Worm (Caenorhabditis elegans): ENCODE results near the gene rnf-5.

Gene rnf-5

DNA sequence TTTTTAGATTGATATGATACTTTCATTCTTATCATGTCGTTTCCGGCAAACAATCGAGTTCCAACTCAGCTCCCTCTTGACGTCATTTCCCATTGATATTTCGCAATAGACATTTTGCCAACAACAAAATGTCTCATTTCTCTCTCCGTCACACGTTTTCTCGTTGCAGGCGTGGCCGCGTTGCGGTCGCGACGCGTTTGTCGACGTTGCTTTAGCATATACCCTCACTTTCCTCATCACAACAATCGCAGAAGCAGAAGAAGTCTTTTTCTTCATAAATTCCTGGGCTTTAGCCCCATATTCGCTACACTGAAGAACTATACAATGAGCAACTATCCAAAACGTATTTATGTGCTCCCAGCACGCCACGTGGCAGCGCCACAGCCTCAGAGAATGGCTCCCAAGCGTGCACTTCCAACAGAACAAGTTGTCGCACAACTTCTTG lies 27.0 kb upstream of the rnf-5 start, which contains the start of gene xbp-1 (continued):
- no peak for TF ChIP-seq nhr-111 (GFP tag; optimal IDR thresholded peaks at IDR 0.05)
- TF ChIP-seq dve-1 (tag; optimal IDR thresholded peaks at IDR 0.05; ENCODE audit: insufficient read depth): peak; percentile 99
- peak; percentile 71 for TF ChIP-seq vab-7 (GFP tag; IDR thresholded peaks at IDR 0.05)
- peak; percentile 76 for TF ChIP-seq fkh-10 (GFP tag; optimal IDR thresholded peaks at IDR 0.05)
- TF ChIP-seq zip-2 (tag; optimal IDR thresholded peaks at IDR 0.05): peak; percentile 78
- TF ChIP-seq lin-39 (tag; optimal IDR thresholded peaks at IDR 0.05): no peak
- TF ChIP-seq zfp-3 (GFP tag; conservative IDR thresholded peaks at IDR 0.05): peak; percentile 84
- TF ChIP-seq hif-1 (tag; optimal IDR thresholded peaks at IDR 0.05): peak; percentile 51 to 87
- TF ChIP-seq F10B5.3 (tag; optimal IDR thresholded peaks at IDR 0.05): no peak
- no peak for TF ChIP-seq nhr-76 (tag; optimal IDR thresholded peaks at IDR 0.05)
- TF ChIP-seq madf-5 (GFP tag; IDR thresholded peaks at IDR 0.05): no peak
- no peak for TF ChIP-seq tag-97 (GFP tag; IDR thresholded peaks at IDR 0.05)
- TF ChIP-seq zip-11 (GFP tag; IDR thresholded peaks at IDR 0.05): no peak
- TF ChIP-seq Y48G9A.11 (GFP tag; IDR thresholded peaks at IDR 0.05): no peak
- TF ChIP-seq nhr-25 (tag; optimal IDR thresholded peaks at IDR 0.05; ENCODE audit: borderline replicate concordance, insufficient read depth): peak; percentile 78
- peak; percentile 39 for TF ChIP-seq set-16 (GFP tag; IDR thresholded peaks at IDR 0.05)
- no peak for TF ChIP-seq unc-39 (tag; optimal IDR thresholded peaks at IDR 0.05)
- peak; percentile 79 for TF ChIP-seq nhr-41 (GFP tag; IDR thresholded peaks at IDR 0.05)
- no peak for TF ChIP-seq daf-8 (GFP tag; IDR thresholded peaks at IDR 0.05)
- TF ChIP-seq ceh-20 (GFP tag; IDR thresholded peaks at IDR 0.05): peak; percentile 77
- TF ChIP-seq nhr-237 (tag; optimal IDR thresholded peaks at IDR 0.05): no peak
- TF ChIP-seq T26A8.4 (GFP tag; IDR thresholded peaks at IDR 0.05): peak; percentile 58

DNA sequence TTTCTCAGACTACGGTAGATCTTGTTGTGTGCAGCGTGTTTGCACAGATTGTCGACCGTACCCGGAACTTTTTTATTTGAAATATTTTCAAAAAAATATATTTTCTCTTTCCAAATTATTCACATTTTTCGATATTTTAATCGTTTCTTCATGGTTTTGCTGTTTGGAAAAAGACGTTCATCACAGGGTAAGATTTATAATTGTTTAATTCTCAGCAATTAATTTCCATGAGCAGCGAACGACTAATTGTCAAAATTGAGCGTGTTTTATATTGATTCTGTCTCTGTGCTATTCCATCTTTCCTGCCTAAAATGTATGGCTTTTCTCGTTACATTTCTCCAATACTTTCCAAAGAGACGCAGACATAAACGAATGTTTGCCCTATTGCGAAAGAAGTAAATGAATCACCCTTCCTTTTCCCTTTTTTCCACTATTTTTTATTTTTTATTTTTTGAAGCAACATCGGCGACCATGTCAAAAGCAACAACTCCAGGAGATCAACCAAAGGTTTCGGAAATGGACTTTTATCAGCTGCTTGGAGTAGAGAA lies 24.5 kb upstream of the rnf-5 start, which contains the start of gene dnj-16:
dnj-16 (plus strand) TSS at position 51 of the 548 bp plus-strand sequence.
- TF ChIP-seq zfp-3 (GFP tag; conservative IDR thresholded peaks at IDR 0.05): no peak
- peak; percentile 79 for TF ChIP-seq nhr-6 (tag; optimal IDR thresholded peaks at IDR 0.05)
- no peak for TF ChIP-seq F26F4.8 (GFP tag; conservative IDR thresholded peaks at IDR 0.05)
- no peak for TF ChIP-seq nhr-41 (GFP tag; IDR thresholded peaks at IDR 0.05)
- no peak for TF ChIP-seq lin-15B (tag; optimal IDR thresholded peaks at IDR 0.05)
- no peak for TF ChIP-seq nhr-10 (tag; optimal IDR thresholded peaks at IDR 0.05)
- TF ChIP-seq hlh-11 (tag; optimal IDR thresholded peaks at IDR 0.05): peak; percentile 34
- peak; percentile 10 for TF ChIP-seq lin-13 (GFP tag; optimal IDR thresholded peaks at IDR 0.05)
- no peak for TF ChIP-seq aly-2 (tag; optimal IDR thresholded peaks at IDR 0.05)
- TF ChIP-seq daf-16 (GFP tag; optimal IDR thresholded peaks at IDR 0.05): no peak
- TF ChIP-seq daf-16 (tag; optimal IDR thresholded peaks at IDR 0.05): peak; percentile 17
- TF ChIP-seq nhr-42 (GFP tag; IDR thresholded peaks at IDR 0.05): no peak
- TF ChIP-seq nhr-11 (tag; optimal IDR thresholded peaks at IDR 0.05): no peak
- TF ChIP-seq lsy-2 (tag; optimal IDR thresholded peaks at IDR 0.05): peak in 1 of 2 experiments; percentile 71
- TF ChIP-seq pha-4 (GFP tag; IDR thresholded peaks at IDR 0.05): no peak
- TF ChIP-seq pha-4 (tag; optimal IDR thresholded peaks at IDR 0.05): peak; percentile 49
- no peak for TF ChIP-seq zip-11 (GFP tag; IDR thresholded peaks at IDR 0.05)
- TF ChIP-seq pqm-1 (tag; optimal IDR thresholded peaks at IDR 0.05): peak; percentile 36
- TF ChIP-seq Y5F2A.4 (GFP tag; optimal IDR thresholded peaks at IDR 0.05): no peak
- TF ChIP-seq mdl-1 (tag; optimal IDR thresholded peaks at IDR 0.05): peak in 1 of 2 experiments; percentile 2
- TF ChIP-seq snpc-1.2 (GFP tag; IDR thresholded peaks at IDR 0.05): no peak
- TF ChIP-seq F37D6.2 (tag; optimal IDR thresholded peaks at IDR 0.05): no peak
- TF ChIP-seq nhr-48 (tag; optimal IDR thresholded peaks at IDR 0.05): no peak
- no peak for TF ChIP-seq lin-1 (GFP tag; IDR thresholded peaks at IDR 0.05)
- no peak for TF ChIP-seq nhr-102 (tag; optimal IDR thresholded peaks at IDR 0.05)
- TF ChIP-seq T20F7.1 (GFP tag; optimal IDR thresholded peaks at IDR 0.05): peak; percentile 3
- no peak for TF ChIP-seq ZK337.2 (GFP tag; IDR thresholded peaks at IDR 0.05)
- TF ChIP-seq unc-130 (GFP tag; optimal IDR thresholded peaks at IDR 0.05): no peak
- no peak for TF ChIP-seq dmd-9 (GFP tag; IDR thresholded peaks at IDR 0.05)
- TF ChIP-seq nhr-77 (tag; optimal IDR thresholded peaks at IDR 0.05): no peak
- no peak for TF ChIP-seq nhr-76 (tag; optimal IDR thresholded peaks at IDR 0.05)
- TF ChIP-seq ama-1 (optimal IDR thresholded peaks at IDR 0.05): no peak
- no peak for TF ChIP-seq ceh-32 (tag; optimal IDR thresholded peaks at IDR 0.05; ENCODE audit: poor library complexity)

Measured in whole organism, L4 larva.